Worm (Caenorhabditis elegans) whole organism, mixed stage, embryonic: ENCODE results near the gene K08H2.10.

Source experiments
- M03D4.4 ChIP-seq: sonication (generic microtip); optimal IDR thresholded peaks from 2 replicates; lab custom pipeline; 2017; ENCODE audit warnings: mild to moderate bottlenecking, missing genetic modification characterization, missing compliant biosample characterization
- ces-1 ChIP-seq: fragments of 150-350 bp; optimal IDR thresholded peaks from 2 replicates; lab custom pipeline; 2014; ENCODE audit warnings: missing biosample characterization, missing genetic modification reagents, missing genetic modification characterization
- elt-1 ChIP-seq: sonication (generic microtip); optimal IDR thresholded peaks from 2 replicates; lab custom pipeline; 2017; ENCODE audit warnings: missing genetic modification characterization, mild to moderate bottlenecking, missing compliant biosample characterization, antibody characterized with exemption, moderate library complexity, borderline replicate concordance; ENCODE audit not compliant: insufficient read depth
- elt-3 ChIP-seq: fragments of 150-350 bp; optimal IDR thresholded peaks from 2 replicates; lab custom pipeline; 2014; ENCODE audit warnings: missing biosample characterization, missing genetic modification characterization
- ham-2 ChIP-seq: fragments of 200-800 bp; sonication (Bioruptor generic); optimal IDR thresholded peaks from 2 replicates; lab custom pipeline; 2018; ENCODE audit warnings: mild to moderate bottlenecking, missing genetic modification characterization, missing compliant biosample characterization
- lsy-2 ChIP-seq: fragments of 150-350 bp; optimal IDR thresholded peaks from 2 replicates; lab custom pipeline; 2014; ENCODE audit warnings: missing biosample characterization, missing genetic modification characterization
- nhr-12 ChIP-seq: fragments of 150-350 bp; optimal IDR thresholded peaks from 2 replicates; lab custom pipeline; 2014; ENCODE audit warnings: missing biosample characterization, missing genetic modification characterization
- nhr-2 ChIP-seq: fragments of 150-350 bp; optimal IDR thresholded peaks from 2 replicates; lab custom pipeline; 2014; ENCODE audit warnings: missing biosample characterization, missing genetic modification characterization
- nhr-76 ChIP-seq: sonication (generic microtip); optimal IDR thresholded peaks from 2 replicates; lab custom pipeline; 2017; ENCODE audit warnings: missing biosample characterization, missing genetic modification characterization
- pha-4 ChIP-seq: fragments of 150-350 bp; optimal IDR thresholded peaks from 2 replicates; lab custom pipeline; 2018; ENCODE audit warnings: missing biosample characterization, missing genetic modification reagents, missing genetic modification characterization
- snpc-4 ChIP-seq: fragments of 150-350 bp; optimal IDR thresholded peaks from 2 replicates; lab custom pipeline; 2014; ENCODE audit warnings: missing biosample characterization, missing genetic modification characterization
- unc-39 ChIP-seq: fragments of 150-350 bp; optimal IDR thresholded peaks from 2 replicates; lab custom pipeline; 2014; ENCODE audit warnings: missing biosample characterization, missing genetic modification characterization
- unc-62 ChIP-seq: fragments of 150-350 bp; optimal IDR thresholded peaks from 2 replicates; lab custom pipeline; 2014; ENCODE audit warnings: missing biosample characterization, missing genetic modification reagents, missing genetic modification characterization

DNA sequence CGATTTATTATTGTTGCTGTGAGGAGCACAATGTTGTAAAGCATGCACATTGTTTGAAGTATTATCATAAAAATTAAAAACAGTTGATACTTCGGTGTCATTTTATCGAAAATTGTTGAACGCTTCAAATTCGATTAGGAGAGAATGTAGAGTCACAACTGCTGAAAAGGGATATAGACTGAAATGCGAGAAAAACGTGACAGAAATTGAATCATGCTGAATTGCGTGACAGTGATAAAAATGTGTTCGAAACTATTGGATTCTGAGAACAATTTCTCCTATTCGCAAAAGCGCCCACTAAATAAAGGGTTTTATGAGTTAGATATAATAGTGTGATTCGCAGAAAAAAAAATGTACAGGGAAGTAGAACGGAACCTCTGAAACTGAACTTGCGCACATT is 51.1 kb downstream of the K08H2.10 start, which contains the start of gene srxa-8:
- no peak for TF ChIP-seq nhr-12 (tag; lab: Kevin White, UChicago)
- TF ChIP-seq ces-1 (GFP tag; lab: Kevin White, UChicago) = no peak
- no peak for TF ChIP-seq elt-1 (tag; lab: Kevin White, UChicago)
- TF ChIP-seq elt-3 (tag; lab: Kevin White, UChicago) = no peak
- TF ChIP-seq unc-39 = no peak
- no peak for TF ChIP-seq snpc-4 (tag; lab: Kevin White, UChicago)
- no peak for TF ChIP-seq nhr-2
- TF ChIP-seq nhr-76 (tag; lab: Kevin White, UChicago) = no peak
- no peak for TF ChIP-seq unc-62 (GFP tag; lab: Kevin White, UChicago)
- TF ChIP-seq M03D4.4 = no peak
- TF ChIP-seq lsy-2 (tag; lab: Kevin White, UChicago) = no peak
- TF ChIP-seq ham-2 (GFP tag; lab: Kevin White, UChicago) = no peak
- TF ChIP-seq pha-4 (tag; lab: Kevin White, UChicago) = no peak
